Worm (Caenorhabditis elegans) whole organism, L1 larva: ENCODE measurements around the gene Y82E9BR.9.

Experiments used
- ama-1 ChIP-seq: fragments of 150-350 bp; optimal IDR thresholded peaks from 2 replicates; lab custom pipeline; 2014
- ceh-82 ChIP-seq, 3 experiments: fragments of 150-350 bp in 1 of 3; sonication (generic microtip) in 2 of 3; optimal IDR thresholded peaks; 2 replicates each; lab custom pipeline; 2014 to 2017; ENCODE audit warnings: missing biosample characterization in 3 of 3, missing genetic modification characterization in 3 of 3
- efl-1 ChIP-seq, 4 experiments: fragments of 150-350 bp; optimal IDR thresholded peaks in 3 of 4; peaks in 1 of 4; 1 replicate in 1 of 4; 2 replicates in 3 of 4; lab custom pipeline; 2014; ENCODE audit warnings: missing biosample characterization in 2 of 4, missing genetic modification characterization in 2 of 4, missing genetic modification reagents in 2 of 4
- hlh-4 ChIP-seq: sonication (generic microtip); optimal IDR thresholded peaks from 2 replicates; lab custom pipeline; 2016; ENCODE audit warnings: mild to moderate bottlenecking, missing genetic modification characterization, missing compliant biosample characterization
- lin-13 ChIP-seq: fragments of 150-350 bp; optimal IDR thresholded peaks from 2 replicates; lab custom pipeline; 2014; ENCODE audit warnings: missing biosample characterization, missing genetic modification reagents, missing genetic modification characterization
- lir-3 ChIP-seq: sonication (generic microtip); optimal IDR thresholded peaks from 2 replicates; lab custom pipeline; 2016; ENCODE audit warnings: mild to moderate bottlenecking, missing genetic modification characterization, moderate library complexity, missing compliant biosample characterization; ENCODE audit not compliant: poor library complexity
- nhr-11 ChIP-seq: fragments of 150-350 bp; optimal IDR thresholded peaks from 2 replicates; lab custom pipeline; 2014; ENCODE audit warnings: missing biosample characterization, missing genetic modification characterization
- nhr-237 ChIP-seq: fragments of 150-350 bp; optimal IDR thresholded peaks from 2 replicates; lab custom pipeline; 2014; ENCODE audit warnings: missing biosample characterization, missing genetic modification characterization
- sup-37 ChIP-seq: fragments of 200-800 bp; sonication (Bioruptor generic); optimal IDR thresholded peaks from 2 replicates; lab custom pipeline; 2018; ENCODE audit warnings: mild to moderate bottlenecking, missing genetic modification characterization, missing compliant biosample characterization

- TF ChIP-seq lin-13 (GFP tag; lab: Kevin White, UChicago): no peak
- no peak for TF ChIP-seq nhr-11
- no peak for TF ChIP-seq hlh-4 (tag; lab: Kevin White, UChicago)
- no peak for TF ChIP-seq lir-3 (tag; lab: Kevin White, UChicago)
- TF ChIP-seq ceh-82 (tag; optimal IDR thresholded peaks at IDR 0.05; lab: Kevin White, UChicago): no peak
- TF ChIP-seq ama-1: no peak
- no peak for TF ChIP-seq nhr-237
- TF ChIP-seq efl-1 (optimal IDR thresholded peaks at IDR 0.05; lab: Kevin White, UChicago): no peak
- no peak for TF ChIP-seq efl-1 (GFP tag; optimal IDR thresholded peaks at IDR 0.05 in 1 of 2; lab: Kevin White, UChicago)
- TF ChIP-seq sup-37 (GFP tag; lab: Kevin White, UChicago): no peak
Measured at ce11 chrIII:1383483-1383882, 23.9 kb upstream of the Y82E9BR.9 start.
